Worm (Caenorhabditis elegans): Measurements from ENCODE around the gene mrck-1.

Gene mrck-1

ce11 chrV:6226530-6227125, 40.5 kb downstream of the mrck-1 start, which contains the start of gene W06H8.6:
Gene W06H8.6 (minus strand): TSS chrV:6227010.
- TF ChIP-seq snpc-4 (tag; optimal IDR thresholded peaks at IDR 0.05), result no peak
- TF ChIP-seq nhr-129 (tag; optimal IDR thresholded peaks at IDR 0.05), result peak; percentile 3

- no peak for TF ChIP-seq F13H6.1 (tag; optimal IDR thresholded peaks at IDR 0.05)
- no peak for TF ChIP-seq ceh-82 (tag; optimal IDR thresholded peaks at IDR 0.05)
- TF ChIP-seq lsy-2 (tag; optimal IDR thresholded peaks at IDR 0.05), result peak in 1 of 2 experiments; percentile 57
- no peak for TF ChIP-seq unc-55 (GFP tag; optimal IDR thresholded peaks at IDR 0.05)
- peak; percentile 15 for TF ChIP-seq sma-9 (GFP tag; optimal IDR thresholded peaks at IDR 0.05)
- TF ChIP-seq sma-9 (tag; optimal IDR thresholded peaks at IDR 0.05), result no peak
- TF ChIP-seq ceh-16 (tag; optimal IDR thresholded peaks at IDR 0.05), result peak; percentile 37
- no peak for TF ChIP-seq nhr-237 (tag; optimal IDR thresholded peaks at IDR 0.05)
- TF ChIP-seq fos-1 (tag; optimal IDR thresholded peaks at IDR 0.05), result no peak
- no peak for TF ChIP-seq Y55F3AM.14 (GFP tag; optimal IDR thresholded peaks at IDR 0.05)
- no peak for TF ChIP-seq mbf-1 (tag; optimal IDR thresholded peaks at IDR 0.05)
- TF ChIP-seq elt-1 (tag; optimal IDR thresholded peaks at IDR 0.05), result no peak
- TF ChIP-seq nhr-6 (tag; optimal IDR thresholded peaks at IDR 0.05), result peak; percentile 26
- no peak for TF ChIP-seq crh-2 (tag; optimal IDR thresholded peaks at IDR 0.05)
- no peak for TF ChIP-seq dmd-4 (tag; optimal IDR thresholded peaks at IDR 0.05)
- TF ChIP-seq unc-39 (tag; optimal IDR thresholded peaks at IDR 0.05), result no peak
- no peak for TF ChIP-seq sma-3 (GFP tag; optimal IDR thresholded peaks at IDR 0.05)
- no peak for TF ChIP-seq ztf-11 (tag; optimal IDR thresholded peaks at IDR 0.05)
- peak; percentile 7 for TF ChIP-seq nhr-25 (tag; optimal IDR thresholded peaks at IDR 0.05)
- TF ChIP-seq lin-13 (GFP tag; optimal IDR thresholded peaks at IDR 0.05), result peak; percentile 74
- TF ChIP-seq egl-27 (tag; optimal IDR thresholded peaks at IDR 0.05), result no peak
- TF ChIP-seq zag-1 (tag; optimal IDR thresholded peaks at IDR 0.05), result no peak
- peak; percentile 3 for TF ChIP-seq C34F6.9 (tag; optimal IDR thresholded peaks at IDR 0.05)
- peak; percentile 45 for TF ChIP-seq nhr-21 (tag; optimal IDR thresholded peaks at IDR 0.05)
- no peak for TF ChIP-seq lin-39 (tag; optimal IDR thresholded peaks at IDR 0.05)
- no peak for TF ChIP-seq ZK546.5 (tag; optimal IDR thresholded peaks at IDR 0.05)
- TF ChIP-seq aly-2 (tag; optimal IDR thresholded peaks at IDR 0.05), result no peak
- TF ChIP-seq mab-5 (tag; optimal IDR thresholded peaks at IDR 0.05), result peak; percentile 34
- TF ChIP-seq gmeb-1 (tag; optimal IDR thresholded peaks at IDR 0.05), result peak; percentile 13
- TF ChIP-seq elt-3 (tag; optimal IDR thresholded peaks at IDR 0.05), result no peak
- TF ChIP-seq nhr-23 (tag; optimal IDR thresholded peaks at IDR 0.05), result no peak
- TF ChIP-seq ama-1 (optimal IDR thresholded peaks at IDR 0.05), result peak; percentile 7
- TF ChIP-seq skn-1 (tag; optimal IDR thresholded peaks at IDR 0.05), result no peak
- TF ChIP-seq ztf-4 (tag; optimal IDR thresholded peaks at IDR 0.05), result peak; percentile 70
Measured at ce11 chrV:6225745-6226528, 41.1 kb downstream of the mrck-1 start.

ce11 chrV:6224984-6225617, 42.0 kb downstream of the mrck-1 start:
- peak; percentile 28 to 30 for TF ChIP-seq lsy-2 (tag; optimal IDR thresholded peaks at IDR 0.05)
- TF ChIP-seq ama-1 (optimal IDR thresholded peaks at IDR 0.05), result no peak
- TF ChIP-seq zag-1 (tag; optimal IDR thresholded peaks at IDR 0.05), result no peak
- TF ChIP-seq nhr-6 (tag; optimal IDR thresholded peaks at IDR 0.05), result peak; percentile 59
- peak; percentile 21 for TF ChIP-seq aly-2 (tag; optimal IDR thresholded peaks at IDR 0.05)
- peak; percentile 62 for TF ChIP-seq nhr-25 (tag; optimal IDR thresholded peaks at IDR 0.05)
- TF ChIP-seq gmeb-1 (tag; optimal IDR thresholded peaks at IDR 0.05), result no peak
- TF ChIP-seq ceh-82 (tag; optimal IDR thresholded peaks at IDR 0.05), result no peak
- no peak for TF ChIP-seq mbf-1 (tag; optimal IDR thresholded peaks at IDR 0.05)
- no peak for TF ChIP-seq sem-4 (tag; optimal IDR thresholded peaks at IDR 0.05)
- TF ChIP-seq mdl-1 (tag; optimal IDR thresholded peaks at IDR 0.05), result no peak

All from whole organism, L2 larva.